Worm (Caenorhabditis elegans) whole organism, L4 larva: ENCODE results near the gene nhr-211.

Experiments used
- F10B5.3 ChIP-seq: sonication (generic microtip); optimal IDR thresholded peaks from 2 replicates; lab custom pipeline; 2016; ENCODE audit warnings: mild to moderate bottlenecking, missing genetic modification characterization, missing compliant biosample characterization
- F26F4.8 ChIP-seq: fragments of 200-800 bp; sonication (Bioruptor generic); conservative IDR thresholded peaks from 2 replicates; pipeline ENCODE4 v1.3.6; 2022; ENCODE audit warnings: missing genetic modification characterization, missing compliant biosample characterization
- R02D3.7 ChIP-seq: fragments of 150-350 bp; sonication (generic microtip); optimal IDR thresholded peaks from 3 replicates; lab custom pipeline; 2014; ENCODE audit warnings: missing biosample characterization, missing genetic modification characterization
- T20F7.1 ChIP-seq: fragments of 200-800 bp; sonication (Bioruptor generic); optimal IDR thresholded peaks from 2 replicates; lab custom pipeline; 2018; ENCODE audit warnings: mild to moderate bottlenecking, missing genetic modification characterization, missing compliant biosample characterization
- T26A8.4 ChIP-seq: fragments of 200-800 bp; sonication (Bioruptor generic); IDR thresholded peaks from 2 replicates; pipeline ENCODE4 v1.3.6; 2022; ENCODE audit warnings: missing genetic modification characterization, missing compliant biosample characterization
- Y105C5A.15 ChIP-seq: fragments of 200-800 bp; sonication (Bioruptor generic); IDR thresholded peaks from 2 replicates; pipeline ENCODE4 v1.3.6; 2022; ENCODE audit warnings: missing genetic modification characterization, missing compliant biosample characterization
- ZK337.2 ChIP-seq: fragments of 200-800 bp; sonication (Bioruptor generic); IDR thresholded peaks from 2 replicates; pipeline ENCODE4 v1.3.6; 2022; ENCODE audit warnings: missing genetic modification reagents, missing genetic modification characterization, missing compliant biosample characterization
- ZK546.5 ChIP-seq, 2 experiments: sonication (generic microtip); optimal IDR thresholded peaks; 2 replicates each; lab custom pipeline; 2017; ENCODE audit warnings: missing biosample characterization in 2 of 2, missing genetic modification characterization in 2 of 2
- ama-1 ChIP-seq: fragments of 150-350 bp; optimal IDR thresholded peaks from 2 replicates; lab custom pipeline; 2014; ENCODE audit warnings: inconsistent platforms, mixed read lengths
- ceh-20 ChIP-seq: fragments of 200-800 bp; sonication (Bioruptor generic); IDR thresholded peaks from 2 replicates; pipeline ENCODE4 v1.3.6; 2022; ENCODE audit warnings: missing genetic modification reagents, missing genetic modification characterization, missing compliant biosample characterization
- ceh-62 ChIP-seq: sonication (generic microtip); optimal IDR thresholded peaks from 2 replicates; lab custom pipeline; 2017; ENCODE audit warnings: missing biosample characterization, missing genetic modification characterization
- ctbp-1 ChIP-seq: fragments of 200-800 bp; sonication (Bioruptor generic); IDR thresholded peaks from 2 replicates; pipeline ENCODE4 v1.3.6; 2022; ENCODE audit warnings: missing genetic modification reagents, missing genetic modification characterization, missing compliant biosample characterization
- daf-12 ChIP-seq: fragments of 150-350 bp; optimal IDR thresholded peaks from 2 replicates; lab custom pipeline; 2014; ENCODE audit warnings: missing biosample characterization, missing genetic modification reagents, missing genetic modification characterization
- dmd-6 ChIP-seq: fragments of 200-800 bp; sonication (Bioruptor generic); IDR thresholded peaks from 2 replicates; pipeline ENCODE4 v1.3.6; 2022; ENCODE audit warnings: missing genetic modification reagents, missing genetic modification characterization, missing compliant biosample characterization
- dpl-1 ChIP-seq: fragments of 150-350 bp; optimal IDR thresholded peaks from 2 replicates; lab custom pipeline; 2014; ENCODE audit warnings: missing biosample characterization, missing genetic modification reagents, missing genetic modification characterization
- dve-1 ChIP-seq: sonication (generic microtip); optimal IDR thresholded peaks from 2 replicates; lab custom pipeline; 2017; ENCODE audit warnings: antibody characterized with exemption, mild to moderate bottlenecking, missing genetic modification characterization, missing compliant biosample characterization; ENCODE audit not compliant: insufficient read depth
- egl-43 ChIP-seq: fragments of 200-800 bp; sonication (Bioruptor generic); IDR thresholded peaks from 2 replicates; pipeline ENCODE4 v1.3.6; 2022; ENCODE audit warnings: missing genetic modification reagents, missing genetic modification characterization, missing compliant biosample characterization
- fkh-10 ChIP-seq: fragments of 150-350 bp; optimal IDR thresholded peaks from 2 replicates; lab custom pipeline; 2014; ENCODE audit warnings: missing biosample characterization, missing genetic modification reagents, missing genetic modification characterization
- fos-1 ChIP-seq: fragments of 150-350 bp; optimal IDR thresholded peaks from 2 replicates; lab custom pipeline; 2014; ENCODE audit warnings: missing biosample characterization, missing genetic modification characterization
- gei-8 ChIP-seq: fragments of 200-800 bp; sonication (Bioruptor generic); optimal IDR thresholded peaks from 2 replicates; lab custom pipeline; 2018; ENCODE audit warnings: mild to moderate bottlenecking, missing genetic modification characterization, missing compliant biosample characterization
- hif-1 ChIP-seq, 2 experiments: sonication (generic microtip); optimal IDR thresholded peaks; 2 replicates each; lab custom pipeline; 2016 to 2017; ENCODE audit warnings: missing compliant biosample characterization in 2 of 2, missing genetic modification characterization in 2 of 2, missing genetic modification reagents in 2 of 2, missing genotype in 2 of 2, mild to moderate bottlenecking in 1 of 2
- hlh-11 ChIP-seq: fragments of 200-800 bp; sonication (Bioruptor generic); optimal IDR thresholded peaks from 2 replicates; lab custom pipeline; 2018; ENCODE audit warnings: mild to moderate bottlenecking, missing genetic modification characterization, missing compliant biosample characterization
- hlh-30 ChIP-seq: sonication (generic microtip); optimal IDR thresholded peaks from 2 replicates; lab custom pipeline; 2017; ENCODE audit warnings: antibody characterized with exemption, mild to moderate bottlenecking, missing genetic modification characterization, missing compliant biosample characterization; ENCODE audit not compliant: insufficient read depth
- lin-15B ChIP-seq: fragments of 150-350 bp; sonication (generic microtip); optimal IDR thresholded peaks from 3 replicates; lab custom pipeline; 2014; ENCODE audit warnings: missing biosample characterization, missing genetic modification characterization
- lin-38 ChIP-seq: fragments of 200-800 bp; sonication (Bioruptor generic); IDR thresholded peaks from 2 replicates; pipeline ENCODE4 v1.3.6; 2022; ENCODE audit warnings: missing genetic modification reagents, missing genetic modification characterization, missing compliant biosample characterization
- lin-39 ChIP-seq: fragments of 150-350 bp; optimal IDR thresholded peaks from 2 replicates; lab custom pipeline; 2014; ENCODE audit warnings: missing biosample characterization, missing genetic modification reagents, missing genetic modification characterization
- lsy-2 ChIP-seq, 2 experiments: fragments of 150-350 bp in 1 of 2; sonication (generic microtip) in 1 of 2; optimal IDR thresholded peaks; 2 replicates each; lab custom pipeline; 2014 to 2017; ENCODE audit warnings: missing biosample characterization in 2 of 2, missing genetic modification characterization in 2 of 2
- madf-5 ChIP-seq, 2 experiments: fragments of 200-800 bp; sonication (Bioruptor generic); IDR thresholded peaks; 2 replicates each; pipeline ENCODE4 v1.3.6; 2022; ENCODE audit warnings: missing compliant biosample characterization in 2 of 2, missing genetic modification characterization in 2 of 2
- mdt-29 ChIP-seq: fragments of 200-800 bp; sonication (Bioruptor generic); IDR thresholded peaks from 2 replicates; pipeline ENCODE4 v1.3.6; 2022; ENCODE audit warnings: missing genetic modification reagents, missing genetic modification characterization, missing compliant biosample characterization
- nhr-10 ChIP-seq: fragments of 150-350 bp; optimal IDR thresholded peaks from 2 replicates; lab custom pipeline; 2014; ENCODE audit warnings: missing biosample characterization, missing genetic modification characterization
- nhr-102 ChIP-seq: sonication (generic microtip); optimal IDR thresholded peaks from 2 replicates; lab custom pipeline; 2016; ENCODE audit warnings: mild to moderate bottlenecking, missing genetic modification characterization, moderate library complexity, missing compliant biosample characterization
- nhr-111 ChIP-seq: fragments of 200-800 bp; sonication (Bioruptor generic); optimal IDR thresholded peaks from 2 replicates; lab custom pipeline; 2018; ENCODE audit warnings: mild to moderate bottlenecking, missing genetic modification characterization, missing compliant biosample characterization
- nhr-25 ChIP-seq: sonication (generic microtip); optimal IDR thresholded peaks from 2 replicates; lab custom pipeline; 2017; ENCODE audit warnings: missing genetic modification characterization, mild to moderate bottlenecking, missing compliant biosample characterization, antibody characterized with exemption, moderate library complexity, borderline replicate concordance; ENCODE audit not compliant: insufficient read depth
- nhr-48 ChIP-seq: sonication (generic microtip); optimal IDR thresholded peaks from 2 replicates; lab custom pipeline; 2016; ENCODE audit warnings: mild to moderate bottlenecking, missing genetic modification characterization, missing compliant biosample characterization
- nhr-77 ChIP-seq: fragments of 150-350 bp; optimal IDR thresholded peaks from 2 replicates; lab custom pipeline; 2014; ENCODE audit warnings: missing biosample characterization, missing genetic modification characterization
- php-3 ChIP-seq: fragments of 200-800 bp; sonication (Bioruptor generic); IDR thresholded peaks from 2 replicates; pipeline ENCODE4 v1.3.6; 2022; ENCODE audit warnings: missing genetic modification reagents, missing genetic modification characterization, missing compliant biosample characterization
- pqm-1 ChIP-seq: sonication (generic microtip); optimal IDR thresholded peaks from 2 replicates; lab custom pipeline; 2017; ENCODE audit warnings: missing biosample characterization, missing genetic modification characterization
- rbr-2 ChIP-seq: sonication (generic microtip); optimal IDR thresholded peaks from 2 replicates; lab custom pipeline; 2016; ENCODE audit warnings: missing genotype, missing genetic modification characterization, missing compliant biosample characterization
- sdz-12 ChIP-seq: fragments of 200-800 bp; sonication (Bioruptor generic); optimal IDR thresholded peaks from 2 replicates; lab custom pipeline; 2018; ENCODE audit warnings: mild to moderate bottlenecking, missing genetic modification characterization, missing compliant biosample characterization
- set-16 ChIP-seq: fragments of 200-800 bp; sonication (Bioruptor generic); IDR thresholded peaks from 2 replicates; pipeline ENCODE4 v1.3.6; 2022; ENCODE audit warnings: missing genetic modification reagents, missing genetic modification characterization, missing compliant biosample characterization
- skn-1 ChIP-seq: fragments of 150-350 bp; optimal IDR thresholded peaks from 2 replicates; lab custom pipeline; 2014; ENCODE audit warnings: missing biosample characterization, missing genetic modification characterization
- spr-1 ChIP-seq: sonication (generic microtip); optimal IDR thresholded peaks from 2 replicates; lab custom pipeline; 2016; ENCODE audit warnings: mild to moderate bottlenecking, missing genetic modification characterization, missing compliant biosample characterization
- spr-3 ChIP-seq: fragments of 200-800 bp; sonication (Bioruptor generic); optimal IDR thresholded peaks from 2 replicates; lab custom pipeline; 2018; ENCODE audit warnings: mild to moderate bottlenecking, missing genetic modification characterization, missing compliant biosample characterization
- tag-97 ChIP-seq: fragments of 200-800 bp; sonication (Bioruptor generic); IDR thresholded peaks from 2 replicates; pipeline ENCODE4 v1.3.6; 2022; ENCODE audit warnings: missing genetic modification characterization, missing compliant biosample characterization
- tra-1 ChIP-seq: fragments of 200-800 bp; sonication (Bioruptor generic); IDR thresholded peaks from 2 replicates; pipeline ENCODE4 v1.3.6; 2022; ENCODE audit warnings: missing genetic modification reagents, missing genetic modification characterization, missing compliant biosample characterization
- unc-62 ChIP-seq, 3 experiments: fragments of 150-350 bp in 1 of 3; sonication (generic microtip); optimal IDR thresholded peaks in 2 of 3; peaks in 1 of 3; 1 replicate in 1 of 3; 2 replicates in 2 of 3; lab custom pipeline; 2014 to 2017; ENCODE audit warnings: missing biosample characterization in 3 of 3, missing genetic modification characterization in 3 of 3, missing genetic modification reagents in 3 of 3, missing genotype in 1 of 3
- zag-1 ChIP-seq: fragments of 150-350 bp; optimal IDR thresholded peaks from 2 replicates; lab custom pipeline; 2014; ENCODE audit warnings: missing biosample characterization, missing genetic modification characterization
- zip-2 ChIP-seq: fragments of 150-350 bp; optimal IDR thresholded peaks from 2 replicates; lab custom pipeline; 2014; ENCODE audit warnings: missing biosample characterization, missing genetic modification characterization
- ztf-7 ChIP-seq: fragments of 150-350 bp; optimal IDR thresholded peaks from 2 replicates; lab custom pipeline; 2014; ENCODE audit warnings: missing biosample characterization, missing genetic modification characterization

Gene nhr-211

ce11 chrV:459464-459863 is 27.3 kb upstream of the nhr-211 start, which contains the start of gene nhr-203 (continued):
- TF ChIP-seq nhr-48 (tag; lab: Kevin White, UChicago) (peak; percentile 49), mdt-29 (GFP tag; lab: Robert Waterston, UW) (no peak), php-3 (GFP tag; lab: Robert Waterston, UW) (peak; percentile 76), hlh-11 (tag; lab: Kevin White, UChicago) (peak; percentile 63), tra-1 (no peak), hif-1 (tag; optimal IDR thresholded peaks at IDR 0.05; lab: Kevin White, UChicago) (peak in 1 of 2 experiments; percentile 14), hlh-30 (tag; lab: Kevin White, UChicago) (peak; percentile 60)

ce11 chrV:462263-462662 is 24.5 kb upstream of the nhr-211 start, which contains the start of gene nhr-202:
Gene nhr-202, plus strand, starts transcription at chrV:462588.
- TF ChIP-seq gei-8 (GFP tag; lab: Kevin White, UChicago) (no peak), sdz-12 (GFP tag; lab: Kevin White, UChicago) (no peak), lin-15B (tag; lab: Kevin White, UChicago) (no peak), ZK546.5 (tag; optimal IDR thresholded peaks at IDR 0.05; lab: Kevin White, UChicago) (no peak), egl-43 (no peak), rbr-2 (tag; lab: Kevin White, UChicago) (no peak), hlh-11 (tag; lab: Kevin White, UChicago) (peak; percentile 47), lin-38 (GFP tag; lab: Robert Waterston, UW) (no peak), fos-1 (no peak), lin-39 (tag; lab: Kevin White, UChicago) (no peak), R02D3.7 (tag; lab: Kevin White, UChicago) (no peak), ztf-7 (tag; lab: Kevin White, UChicago) (peak; percentile 76), lsy-2 (tag; optimal IDR thresholded peaks at IDR 0.05; lab: Kevin White, UChicago) (peak in 1 of 2 experiments; percentile 16), ceh-20 (GFP tag; lab: Robert Waterston, UW) (no peak), tra-1 (no peak), nhr-111 (GFP tag; lab: Kevin White, UChicago) (no peak), dmd-6 (GFP tag; lab: Robert Waterston, UW) (peak; percentile 75), nhr-77 (peak; percentile 86), T20F7.1 (no peak), set-16 (GFP tag; lab: Robert Waterston, UW) (no peak), skn-1 (tag; lab: Kevin White, UChicago) (no peak), F26F4.8 (GFP tag; lab: Robert Waterston, UW) (no peak), spr-3 (GFP tag; lab: Kevin White, UChicago) (no peak), nhr-102 (peak; percentile 43), hlh-30 (tag; lab: Kevin White, UChicago) (peak; percentile 12), nhr-25 (no peak), Y105C5A.15 (GFP tag; lab: Robert Waterston, UW) (no peak), daf-12 (no peak), nhr-48 (tag; lab: Kevin White, UChicago) (peak; percentile 35), F10B5.3 (tag; lab: Kevin White, UChicago) (no peak), zip-2 (tag; lab: Kevin White, UChicago) (no peak), ceh-62 (tag; lab: Kevin White, UChicago) (no peak), ctbp-1 (GFP tag; lab: Robert Waterston, UW) (no peak), spr-1 (tag; lab: Kevin White, UChicago) (no peak), T26A8.4 (no peak), pqm-1 (tag; lab: Kevin White, UChicago) (peak; percentile 24), dve-1 (tag; lab: Kevin White, UChicago) (peak; percentile 58), ZK337.2 (GFP tag; lab: Robert Waterston, UW) (no peak), dpl-1 (no peak), ama-1 (lab: Kevin White, UChicago) (no peak), madf-5 (GFP tag; IDR thresholded peaks at IDR 0.05; lab: Robert Waterston, UW) (no peak), nhr-10 (tag; lab: Kevin White, UChicago) (no peak), unc-62 (GFP tag; optimal IDR thresholded peaks at IDR 0.05 in 1 of 2; lab: Kevin White, UChicago) (no peak), unc-62 (tag; optimal IDR thresholded peaks at IDR 0.05; lab: Kevin White, UChicago) (no peak), tag-97 (no peak), zag-1 (no peak), fkh-10 (GFP tag; lab: Kevin White, UChicago) (no peak)
